Worm (Caenorhabditis elegans): ENCODE data around the gene F54F7.10.

Gene F54F7.10

DNA sequence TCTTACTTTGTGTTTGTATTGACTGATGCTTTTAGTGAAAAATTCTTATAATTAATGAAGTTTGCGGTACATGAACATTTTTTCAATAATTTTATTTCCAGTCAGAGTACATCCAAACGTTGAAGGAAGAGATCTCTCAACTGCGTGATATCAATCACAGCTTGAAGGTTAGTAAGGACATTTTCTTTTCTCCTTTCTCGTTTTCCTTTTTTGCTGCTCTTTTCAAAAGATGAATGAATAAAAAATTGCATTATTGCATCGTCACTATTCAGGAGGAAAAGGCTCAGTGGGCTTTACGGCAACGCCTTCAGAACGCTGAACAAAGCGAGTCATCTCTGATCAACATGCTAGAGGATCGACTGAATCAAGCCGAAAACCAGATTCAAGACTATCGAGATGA, 36.5 kb upstream of the F54F7.10 start:
- TF ChIP-seq aha-1 (tag) (peak; percentile 14), lin-29 (GFP tag; IDR thresholded peaks at IDR 0.05) (no peak), fkh-10 (GFP tag; optimal IDR thresholded peaks at IDR 0.05) (peak; percentile 61)

DNA sequence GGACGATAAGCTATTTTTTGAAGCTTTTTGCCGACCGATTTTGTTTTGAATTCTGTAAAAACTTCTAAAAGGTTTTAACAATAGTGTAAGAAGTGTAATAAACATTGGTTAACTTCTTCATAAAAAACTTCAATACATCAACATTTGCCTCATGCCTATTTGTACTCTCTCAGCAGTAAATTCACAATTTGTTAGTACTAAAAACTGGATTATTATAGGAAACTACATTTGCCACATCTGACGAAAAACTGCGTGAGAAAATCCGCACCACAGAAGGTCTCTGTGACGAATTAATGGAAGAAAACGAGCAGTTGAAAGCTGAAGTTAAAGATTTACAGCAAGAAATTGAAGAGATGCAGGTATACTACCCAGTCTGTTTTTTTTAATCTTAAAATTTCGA, 35.9 kb upstream of the F54F7.10 start:
- TF ChIP-seq unc-62 (GFP tag; optimal IDR thresholded peaks at IDR 0.05 in 1 of 2) (peak in 1 of 2 experiments; percentile 21), unc-62 (tag; optimal IDR thresholded peaks at IDR 0.05) (no peak), ceh-32 (tag; optimal IDR thresholded peaks at IDR 0.05; ENCODE audit: poor library complexity) (no peak), aha-1 (tag) (peak; percentile 91), nhr-76 (tag; optimal IDR thresholded peaks at IDR 0.05) (no peak)

DNA sequence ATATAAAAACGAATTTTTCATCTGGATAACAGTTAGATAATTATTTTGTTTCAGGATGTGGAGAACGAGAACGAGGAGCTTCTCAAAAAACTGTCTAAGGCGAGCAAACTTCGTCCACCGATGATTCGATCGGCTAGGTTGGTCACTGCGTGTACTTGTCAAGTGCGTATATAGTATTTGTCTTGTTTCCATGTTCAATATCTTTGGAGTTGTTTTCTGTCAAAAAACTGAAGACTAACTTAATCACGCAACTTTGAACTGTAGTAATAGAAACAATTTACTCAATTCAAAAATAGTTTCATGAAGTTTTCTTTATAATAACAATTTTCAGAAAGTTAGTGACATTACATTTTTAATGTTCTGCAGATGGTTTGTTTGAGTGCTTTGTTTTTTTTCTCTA, 34.7 kb upstream of the F54F7.10 start:
- TF ChIP-seq ceh-32 (tag; optimal IDR thresholded peaks at IDR 0.05; ENCODE audit: poor library complexity) = no peak
- no peak for TF ChIP-seq nhr-111 (GFP tag; optimal IDR thresholded peaks at IDR 0.05)
- no peak for TF ChIP-seq nhr-237 (tag; optimal IDR thresholded peaks at IDR 0.05)
- TF ChIP-seq unc-62 (GFP tag; optimal IDR thresholded peaks at IDR 0.05 in 1 of 2) = peak in 1 of 2 experiments; percentile 92
- TF ChIP-seq unc-62 (tag; optimal IDR thresholded peaks at IDR 0.05) = no peak

DNA sequence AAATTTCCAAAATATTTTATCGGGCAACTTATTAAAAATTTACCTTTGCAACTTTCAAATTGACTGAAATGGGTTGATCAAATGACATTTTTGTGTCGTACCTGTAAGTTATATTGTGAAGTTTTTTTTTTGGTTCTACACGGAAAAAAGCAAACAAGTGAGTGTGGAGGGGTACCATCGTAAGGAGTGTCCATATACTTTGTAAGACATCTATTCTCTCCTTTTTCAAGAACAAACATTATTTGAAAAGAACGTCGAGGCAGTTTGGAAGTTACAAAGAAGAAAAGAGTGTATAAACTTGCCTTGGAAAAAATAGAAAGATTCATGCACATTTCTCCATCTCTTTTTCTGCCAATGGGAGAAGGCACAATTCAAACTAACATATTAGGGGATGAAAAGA, 26.0 kb upstream of the F54F7.10 start, which contains the start of gene taf-7.1:
Gene taf-7.1, minus strand, starts transcription at position 101 of the 400 bp plus-strand sequence.
- TF ChIP-seq hif-1 (tag; optimal IDR thresholded peaks at IDR 0.05) (no peak), snpc-1.2 (GFP tag; IDR thresholded peaks at IDR 0.05) (no peak), php-3 (GFP tag; IDR thresholded peaks at IDR 0.05) (no peak), Y48G9A.11 (GFP tag; IDR thresholded peaks at IDR 0.05) (no peak), F49E8.2 (tag; optimal IDR thresholded peaks at IDR 0.05; ENCODE audit: borderline replicate concordance) (no peak), ceh-20 (GFP tag; IDR thresholded peaks at IDR 0.05) (no peak), fkh-10 (GFP tag; optimal IDR thresholded peaks at IDR 0.05) (no peak)

DNA sequence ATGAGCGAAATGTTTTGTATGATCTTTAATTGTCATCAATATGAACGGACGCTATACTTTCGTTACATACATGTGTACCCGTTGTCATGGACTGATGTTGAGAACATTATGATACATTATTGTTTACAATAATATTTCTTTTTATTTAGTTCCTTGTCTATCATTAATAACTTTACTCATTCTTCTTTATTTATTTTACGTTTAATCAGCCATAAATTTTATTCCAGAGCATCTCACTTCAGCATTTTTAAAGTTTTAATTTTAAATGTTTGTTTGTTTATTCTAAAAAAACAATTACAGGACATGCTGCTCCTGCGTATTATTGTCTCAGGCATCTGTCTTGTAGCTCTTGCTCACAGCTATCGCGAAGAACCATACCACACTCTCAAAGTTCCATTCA, 20.0 kb upstream of the F54F7.10 start, which contains the start of gene F54F7.2:
Gene F54F7.2, plus strand, starts transcription at position 301 of the 400 bp plus-strand sequence.
- TF ChIP-seq daf-19 (GFP tag; conservative IDR thresholded peaks at IDR 0.05) (no peak), mes-2 (tag; optimal IDR thresholded peaks at IDR 0.05; ENCODE audit: poor library complexity, severe bottlenecking) (no peak), nhr-6 (tag; optimal IDR thresholded peaks at IDR 0.05) (no peak), nhr-77 (tag; optimal IDR thresholded peaks at IDR 0.05) (no peak), madf-9 (GFP tag; conservative IDR thresholded peaks at IDR 0.05) (no peak), pha-4 (GFP tag; IDR thresholded peaks at IDR 0.05) (no peak), pha-4 (tag; optimal IDR thresholded peaks at IDR 0.05) (no peak), ztf-11 (tag; optimal IDR thresholded peaks at IDR 0.05) (no peak), lin-15B (tag; optimal IDR thresholded peaks at IDR 0.05) (no peak), nhr-237 (tag; optimal IDR thresholded peaks at IDR 0.05) (no peak), Y105C5A.15 (GFP tag; IDR thresholded peaks at IDR 0.05) (no peak), ama-1 (optimal IDR thresholded peaks at IDR 0.05) (no peak), unc-62 (GFP tag; optimal IDR thresholded peaks at IDR 0.05 in 1 of 2) (no peak), unc-62 (tag; optimal IDR thresholded peaks at IDR 0.05) (no peak), jun-1 (tag; optimal IDR thresholded peaks at IDR 0.05) (no peak)

DNA sequence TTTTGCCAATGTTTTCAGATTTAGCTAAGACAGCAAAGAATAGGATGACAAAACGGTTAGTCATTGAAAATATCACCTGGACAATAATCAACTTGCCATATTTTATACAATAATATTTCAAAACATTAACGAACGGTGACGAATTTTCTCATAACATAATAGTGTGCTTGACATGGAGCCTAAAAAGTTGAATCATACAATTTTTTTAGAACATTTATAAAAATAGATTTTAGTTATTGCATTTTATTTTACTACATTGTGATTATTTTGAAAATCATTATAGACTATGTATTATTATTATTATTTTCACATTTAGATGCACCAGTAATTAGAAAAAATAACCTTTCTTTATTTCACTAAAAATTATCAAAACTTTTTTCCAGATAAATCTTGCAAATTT, 14.8 kb upstream of the F54F7.10 start, which contains the start of gene F54F7.9:
Gene F54F7.9, minus strand, starts transcription at position 101 of the 400 bp plus-strand sequence.
- TF ChIP-seq zip-2 (tag; optimal IDR thresholded peaks at IDR 0.05) (no peak), snpc-4 (tag; optimal IDR thresholded peaks at IDR 0.05) (no peak), sdz-12 (GFP tag; optimal IDR thresholded peaks at IDR 0.05) (no peak), skn-1 (tag; optimal IDR thresholded peaks at IDR 0.05) (no peak)

DNA sequence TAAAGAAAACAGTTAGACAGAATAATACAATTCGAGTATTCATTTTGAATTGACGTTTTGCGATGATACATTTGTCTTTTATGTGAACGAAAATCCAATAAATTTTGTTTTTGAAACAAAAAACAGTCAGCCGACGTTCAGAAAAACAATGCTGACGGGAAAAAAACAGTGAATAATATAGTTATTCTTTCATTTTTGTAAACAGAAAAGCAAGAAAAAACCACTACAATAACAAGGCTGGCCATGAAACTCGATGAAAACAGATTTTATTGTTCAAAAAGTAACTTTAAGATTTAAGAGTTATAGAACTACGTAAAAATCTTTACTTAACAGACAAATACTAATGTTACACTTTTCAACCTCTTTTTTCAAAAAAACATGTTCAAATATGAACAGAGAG, 13.3 kb upstream of the F54F7.10 start, which contains the start of gene F54F7.3:
Gene F54F7.3, minus strand, starts transcription at position 101 of the 400 bp plus-strand sequence.
- TF ChIP-seq Y48G9A.11 (GFP tag; IDR thresholded peaks at IDR 0.05) (no peak), aly-2 (tag; optimal IDR thresholded peaks at IDR 0.05) (no peak), F49E8.2 (tag; optimal IDR thresholded peaks at IDR 0.05; ENCODE audit: borderline replicate concordance) (no peak), mes-2 (tag; optimal IDR thresholded peaks at IDR 0.05; ENCODE audit: poor library complexity, severe bottlenecking) (no peak), saeg-2 (GFP tag; IDR thresholded peaks at IDR 0.05) (no peak), nhr-28 (tag; optimal IDR thresholded peaks at IDR 0.05) (no peak), ces-1 (GFP tag; optimal IDR thresholded peaks at IDR 0.05) (no peak)
